Fruit fly (Drosophila melanogaster) whole organism, pupa: ENCODE data around the gene CG42674.

Experiments
- CG4496 ChIP-seq: fragments of 200-800 bp; sonication (Bioruptor generic); IDR thresholded peaks from 3 replicates; pipeline ENCODE4 v1.3.6; 2022; ENCODE audit warnings: missing biosample characterization, missing genetic modification characterization
- CG9948 ChIP-seq: fragments of 200-800 bp; sonication (Bioruptor generic); optimal IDR thresholded peaks from 2 replicates; lab custom pipeline; 2018; ENCODE audit warnings: missing biosample characterization, mild to moderate bottlenecking, missing genetic modification characterization, moderate library complexity
- EcR ChIP-seq: fragments of 200-800 bp; sonication (Bioruptor generic); optimal IDR thresholded peaks from 3 replicates; lab custom pipeline; 2019; ENCODE audit warnings: missing biosample characterization, missing genetic modification characterization, mild to moderate bottlenecking, moderate library complexity, missing genetic modification reagents

- TF ChIP-seq CG9948 (tag; lab: Kevin White, UChicago) (no peak), EcR (GFP tag; lab: Kevin White, UChicago) (no peak), CG4496 (no peak)
Measured at dm6 chr3L:20193748-20194058, 4.4 kb downstream of the CG42674 start.
